Worm (Caenorhabditis elegans) whole organism, late embryonic: Measurements from ENCODE around the gene F22B8.3.

ENCODE experiments used
- ama-1 ChIP-seq: fragments of 150-350 bp; optimal IDR thresholded peaks from 2 replicates; lab custom pipeline; 2014
- ceh-14 ChIP-seq: sonication (generic microtip); optimal IDR thresholded peaks from 2 replicates; lab custom pipeline; 2016; ENCODE audit warnings: missing genotype, missing genetic modification characterization, missing compliant biosample characterization
- fax-1 ChIP-seq: sonication (generic microtip); optimal IDR thresholded peaks from 2 replicates; lab custom pipeline; 2016; ENCODE audit warnings: missing genotype, missing genetic modification characterization, missing compliant biosample characterization
- fkh-10 ChIP-seq: fragments of 150-350 bp; optimal IDR thresholded peaks from 2 replicates; lab custom pipeline; 2014; ENCODE audit warnings: missing biosample characterization, missing genetic modification reagents, missing genetic modification characterization
- pha-4 ChIP-seq: fragments of 150-350 bp; optimal IDR thresholded peaks from 2 replicates; lab custom pipeline; 2018; ENCODE audit warnings: missing biosample characterization, missing genetic modification reagents, missing genetic modification characterization
- unc-55 ChIP-seq: sonication (generic microtip); optimal IDR thresholded peaks from 2 replicates; lab custom pipeline; 2017; ENCODE audit warnings: missing biosample characterization, missing genetic modification reagents, missing genetic modification characterization

DNA sequence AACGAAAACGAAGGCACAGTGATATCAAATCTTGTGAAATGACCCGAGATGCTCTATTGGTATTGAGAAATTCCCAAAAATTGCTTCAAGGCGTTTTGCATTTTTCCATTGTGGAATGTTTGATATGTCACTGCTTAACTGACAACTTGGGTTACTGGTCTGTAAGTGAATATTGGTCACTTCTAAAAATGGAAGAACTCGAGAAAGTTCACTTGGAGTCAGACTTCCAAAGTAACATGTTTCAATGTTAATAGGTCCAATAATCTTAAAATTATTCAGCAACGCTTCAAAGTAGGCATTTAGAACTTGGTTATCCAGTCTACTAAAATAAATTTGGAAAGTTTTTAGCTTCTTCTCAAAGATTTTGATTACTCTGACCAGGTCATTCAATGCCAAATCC is 41.9 kb downstream of the F22B8.3 start, which contains the start of gene fbxa-144:
- TF ChIP-seq unc-55 (GFP tag; lab: Kevin White, UChicago) (no peak), fkh-10 (GFP tag; lab: Kevin White, UChicago) (no peak), pha-4 (tag; lab: Kevin White, UChicago) (no peak), ama-1 (lab: Kevin White, UChicago) (no peak), fax-1 (no peak), ceh-14 (no peak)
